Fruit fly (Drosophila melanogaster) whole organism, embryonic: ENCODE measurements around the gene Ptth.

Experiments used
- CG10366 ChIP-seq: fragments of 200-800 bp; sonication (Bioruptor generic); IDR thresholded peaks from 2 replicates; pipeline ENCODE4 v1.3.6; 2022; ENCODE audit warnings: missing biosample characterization, missing genetic modification characterization
- CG10543 ChIP-seq: fragments of 200-800 bp; sonication (Bioruptor generic); optimal IDR thresholded peaks from 3 replicates; lab custom pipeline; 2017; ENCODE audit warnings: missing biosample characterization, mild to moderate bottlenecking, missing genetic modification characterization, moderate library complexity
- CG11456 ChIP-seq: fragments of 200-800 bp; sonication (Bioruptor generic); IDR thresholded peaks from 3 replicates; pipeline ENCODE4 v1.3.6; 2022; ENCODE audit warnings: missing biosample characterization, missing genetic modification characterization
- CG11723 ChIP-seq: fragments of 200-800 bp; sonication (Bioruptor generic); optimal IDR thresholded peaks from 2 replicates; lab custom pipeline; 2017; ENCODE audit warnings: missing biosample characterization, mild to moderate bottlenecking, missing genetic modification characterization
- CG14860 ChIP-seq: fragments of 200-800 bp; sonication (Bioruptor generic); IDR thresholded peaks from 3 replicates; pipeline ENCODE4 v1.3.6; 2022; ENCODE audit warnings: missing biosample characterization, missing genetic modification characterization; ENCODE audit not compliant: partially characterized antibody
- CG16813 ChIP-seq: fragments of 200-800 bp; sonication (Bioruptor generic); IDR thresholded peaks from 3 replicates; pipeline ENCODE4 v1.3.6; 2022; ENCODE audit warnings: missing biosample characterization, missing genetic modification characterization; ENCODE audit not compliant: partially characterized antibody
- CG16815 ChIP-seq: fragments of 200-800 bp; sonication (Bioruptor generic); optimal IDR thresholded peaks from 3 replicates; lab custom pipeline; 2017; ENCODE audit warnings: missing biosample characterization, mild to moderate bottlenecking, missing genetic modification characterization
- CG2120 ChIP-seq: fragments of 200-800 bp; sonication (Bioruptor generic); optimal IDR thresholded peaks from 3 replicates; lab custom pipeline; 2016; ENCODE audit warnings: missing biosample characterization, missing genetic modification characterization
- CG3065 ChIP-seq: fragments of 200-800 bp; sonication (Bioruptor generic); optimal IDR thresholded peaks from 2 replicates; lab custom pipeline; 2016; ENCODE audit warnings: missing biosample characterization, missing genetic modification characterization
- CG31441 ChIP-seq: fragments of 200-800 bp; sonication (Bioruptor generic); IDR thresholded peaks from 2 replicates; pipeline ENCODE4 v1.3.6; 2022; ENCODE audit warnings: missing biosample characterization, missing genetic modification characterization
- CG34224 ChIP-seq: fragments of 200-800 bp; sonication (Bioruptor generic); IDR thresholded peaks from 3 replicates; pipeline ENCODE4 v1.3.6; 2022; ENCODE audit warnings: missing biosample characterization, missing genetic modification characterization; ENCODE audit not compliant: partially characterized antibody
- CG3838 ChIP-seq: fragments of 200-800 bp; sonication (Bioruptor generic); optimal IDR thresholded peaks from 3 replicates; lab custom pipeline; 2016; ENCODE audit warnings: missing biosample characterization, missing genetic modification characterization
- CG4424 ChIP-seq: fragments of 200-800 bp; sonication (Bioruptor generic); optimal IDR thresholded peaks from 3 replicates; lab custom pipeline; 2016; ENCODE audit warnings: missing biosample characterization, missing genetic modification characterization
- CG6683 ChIP-seq: fragments of 200-800 bp; sonication (Bioruptor generic); optimal IDR thresholded peaks from 2 replicates; lab custom pipeline; 2017; ENCODE audit warnings: missing biosample characterization, mild to moderate bottlenecking, missing genetic modification characterization, missing genetic modification reagents
- CG6854 ChIP-seq: fragments of 200-800 bp; sonication (Bioruptor generic); optimal IDR thresholded peaks from 3 replicates; lab custom pipeline; 2017; ENCODE audit warnings: missing biosample characterization, mild to moderate bottlenecking, missing genetic modification characterization
- CG7556 ChIP-seq: fragments of 200-800 bp; sonication (Bioruptor generic); optimal IDR thresholded peaks from 2 replicates; lab custom pipeline; 2017; ENCODE audit warnings: missing biosample characterization, mild to moderate bottlenecking, missing genetic modification characterization
- CG9797 ChIP-seq: fragments of 200-800 bp; sonication (Bioruptor generic); optimal IDR thresholded peaks from 3 replicates; lab custom pipeline; 2018; ENCODE audit warnings: missing biosample characterization, mild to moderate bottlenecking, missing genetic modification characterization
- Chrac-16 ChIP-seq: fragments of 200-800 bp; sonication (Bioruptor generic); optimal IDR thresholded peaks from 3 replicates; lab custom pipeline; 2016; ENCODE audit warnings: missing biosample characterization, missing genetic modification characterization
- Elba2 ChIP-seq: fragments of 200-800 bp; sonication (Bioruptor generic); optimal IDR thresholded peaks from 3 replicates; lab custom pipeline; 2016; ENCODE audit warnings: missing biosample characterization, missing genetic modification characterization
- Ets65A ChIP-seq: fragments of 200-800 bp; sonication (Bioruptor generic); peaks from one replicate; lab custom pipeline; 2016; ENCODE audit warnings: missing biosample characterization, missing genetic modification characterization
- Ets97D ChIP-seq: fragments of 200-800 bp; sonication (Bioruptor generic); optimal IDR thresholded peaks from 3 replicates; lab custom pipeline; 2016; ENCODE audit warnings: missing biosample characterization, missing genetic modification characterization
- GATAe ChIP-seq: fragments of 200-800 bp; sonication (Bioruptor generic); conservative IDR thresholded peaks from 2 replicates; pipeline ENCODE4 v1.3.6; 2022; ENCODE audit warnings: missing biosample characterization, missing genetic modification characterization
- HLH3B ChIP-seq: fragments of 200-800 bp; sonication (Bioruptor generic); IDR thresholded peaks from 2 replicates; pipeline ENCODE4 v1.3.6; 2022; ENCODE audit warnings: missing biosample characterization, missing genetic modification characterization
- HmgZ ChIP-seq: fragments of 200-800 bp; sonication (Bioruptor generic); optimal IDR thresholded peaks from 2 replicates; lab custom pipeline; 2018; ENCODE audit warnings: missing biosample characterization, mild to moderate bottlenecking, missing genetic modification characterization
- Kr ChIP-seq: fragments of 200-800 bp; sonication (Bioruptor generic); optimal IDR thresholded peaks from 2 replicates; lab custom pipeline; 2017; ENCODE audit warnings: missing biosample characterization, mild to moderate bottlenecking, missing genetic modification characterization
- Lhr ChIP-seq: fragments of 200-800 bp; sonication (Bioruptor generic); optimal IDR thresholded peaks from 3 replicates; lab custom pipeline; 2017; ENCODE audit warnings: mild to moderate bottlenecking, missing biosample characterization, missing genetic modification reagents, missing genetic modification characterization
- Sox100B ChIP-seq: fragments of 200-800 bp; sonication (Bioruptor generic); optimal IDR thresholded peaks from 3 replicates; lab custom pipeline; 2018; ENCODE audit warnings: missing biosample characterization, mild to moderate bottlenecking, missing genetic modification characterization
- Sox102F ChIP-seq: fragments of 200-800 bp; sonication (Bioruptor generic); optimal IDR thresholded peaks from 2 replicates; lab custom pipeline; 2018; ENCODE audit warnings: missing biosample characterization, mild to moderate bottlenecking, missing genetic modification characterization, moderate library complexity
- Sry-δ ChIP-seq: fragments of 200-800 bp; sonication (Bioruptor generic); optimal IDR thresholded peaks from 2 replicates; lab custom pipeline; 2016; ENCODE audit warnings: missing biosample characterization, missing genetic modification characterization
- aop ChIP-seq: fragments of 200-800 bp; sonication (Bioruptor generic); IDR thresholded peaks from 2 replicates; pipeline ENCODE4 v1.3.6; 2022; ENCODE audit warnings: missing biosample characterization, missing genetic modification characterization
- bcd ChIP-seq: fragments of 200-800 bp; sonication (Bioruptor generic); optimal IDR thresholded peaks from 2 replicates; lab custom pipeline; 2017; ENCODE audit warnings: missing biosample characterization, mild to moderate bottlenecking, missing genetic modification characterization
- dmrt11E ChIP-seq: fragments of 200-800 bp; sonication (Bioruptor generic); optimal IDR thresholded peaks from 3 replicates; lab custom pipeline; 2018; ENCODE audit warnings: missing biosample characterization, mild to moderate bottlenecking, missing genetic modification characterization, moderate library complexity
- fu2 ChIP-seq: fragments of 200-800 bp; sonication (Bioruptor generic); optimal IDR thresholded peaks from 2 replicates; lab custom pipeline; 2016; ENCODE audit warnings: missing biosample characterization, missing genetic modification characterization
- gcm ChIP-seq: fragments of 200-800 bp; sonication (Bioruptor generic); optimal IDR thresholded peaks from 2 replicates; lab custom pipeline; 2019; ENCODE audit warnings: missing biosample characterization, mild to moderate bottlenecking, missing genetic modification characterization, moderate library complexity
- gro ChIP-seq: fragments of 200-800 bp; sonication (Bioruptor generic); optimal IDR thresholded peaks from 2 replicates; lab custom pipeline; 2016; ENCODE audit warnings: missing biosample characterization, missing genetic modification characterization
- gsb ChIP-seq: fragments of 200-800 bp; sonication (Bioruptor generic); IDR thresholded peaks from 2 replicates; pipeline ENCODE4 v1.3.6; 2022; ENCODE audit warnings: missing biosample characterization, missing genetic modification characterization
- insv ChIP-seq, 2 experiments: fragments of 200-800 bp; sonication (Bioruptor generic); optimal IDR thresholded peaks; 3 replicates each; lab custom pipeline; 2016 to 2018; ENCODE audit warnings: missing biosample characterization in 2 of 2, missing genetic modification characterization in 2 of 2
- knrl ChIP-seq: fragments of 200-800 bp; sonication (Bioruptor generic); IDR thresholded peaks from 3 replicates; pipeline ENCODE4 v1.3.6; 2022; ENCODE audit warnings: missing biosample characterization, missing genetic modification characterization; ENCODE audit not compliant: partially characterized antibody
- mirr ChIP-seq: fragments of 200-800 bp; sonication (Bioruptor generic); optimal IDR thresholded peaks from 3 replicates; lab custom pipeline; 2018; ENCODE audit warnings: missing biosample characterization, mild to moderate bottlenecking, missing genetic modification characterization
- oc ChIP-seq: fragments of 200-800 bp; sonication (Bioruptor generic); optimal IDR thresholded peaks from 2 replicates; lab custom pipeline; 2018; ENCODE audit warnings: missing biosample characterization, mild to moderate bottlenecking, missing genetic modification characterization, moderate library complexity
- pb ChIP-seq: fragments of 200-800 bp; sonication (Bioruptor generic); optimal IDR thresholded peaks from 3 replicates; lab custom pipeline; 2016; ENCODE audit warnings: missing biosample characterization, missing genetic modification characterization
- peb ChIP-seq: fragments of 200-800 bp; sonication (Bioruptor generic); IDR thresholded peaks from 2 replicates; pipeline ENCODE4 v1.3.6; 2022; ENCODE audit warnings: missing biosample characterization, missing genetic modification characterization
- ranshi ChIP-seq: fragments of 200-800 bp; sonication (Bioruptor generic); IDR thresholded peaks from 2 replicates; pipeline ENCODE4 v1.3.6; 2022; ENCODE audit warnings: missing biosample characterization, missing genetic modification characterization
- run ChIP-seq: fragments of 200-800 bp; sonication (Bioruptor generic); optimal IDR thresholded peaks from 3 replicates; lab custom pipeline; 2018; ENCODE audit warnings: missing biosample characterization, mild to moderate bottlenecking, missing genetic modification characterization
- sc ChIP-seq, 3 experiments: fragments of >200 bp in 2 of 3; fragments of 200-800 bp in 1 of 3; sonication (Bioruptor generic) in 1 of 3; optimal IDR thresholded peaks; 2 replicates in 2 of 3; 3 replicates in 1 of 3; lab custom pipeline; 2017; ENCODE audit warnings: mild to moderate bottlenecking in 1 of 3, missing biosample characterization in 1 of 3, missing genetic modification characterization in 1 of 3, missing genetic modification reagents in 1 of 3
- sens ChIP-seq: fragments of 200-800 bp; sonication (Bioruptor generic); peaks from one replicate; lab custom pipeline; 2016; ENCODE audit warnings: missing biosample characterization, missing genetic modification characterization
- sob ChIP-seq: fragments of 200-800 bp; sonication (Bioruptor generic); IDR thresholded peaks from 2 replicates; pipeline ENCODE4 v1.3.6; 2022; ENCODE audit warnings: missing biosample characterization, missing genetic modification characterization
- stwl ChIP-seq: fragments of 200-800 bp; sonication (Bioruptor generic); optimal IDR thresholded peaks from 3 replicates; lab custom pipeline; 2018; ENCODE audit warnings: missing biosample characterization, mild to moderate bottlenecking, missing genetic modification characterization, moderate library complexity
- twi ChIP-seq: fragments of 200-800 bp; optimal IDR thresholded peaks from 2 replicates; lab custom pipeline; 2019; ENCODE audit warnings: missing biosample characterization, mild to moderate bottlenecking, missing genetic modification characterization, moderate library complexity
- unpg ChIP-seq: fragments of 200-800 bp; sonication (Bioruptor generic); optimal IDR thresholded peaks from 3 replicates; lab custom pipeline; 2018; ENCODE audit warnings: missing biosample characterization, mild to moderate bottlenecking, missing genetic modification characterization, moderate library complexity
- zfh1 ChIP-seq: fragments of 200-800 bp; sonication (Bioruptor generic); IDR thresholded peaks from 3 replicates; pipeline ENCODE4 v1.3.6; 2022; ENCODE audit warnings: missing biosample characterization, missing genetic modification characterization

The Ptth gene

DNA sequence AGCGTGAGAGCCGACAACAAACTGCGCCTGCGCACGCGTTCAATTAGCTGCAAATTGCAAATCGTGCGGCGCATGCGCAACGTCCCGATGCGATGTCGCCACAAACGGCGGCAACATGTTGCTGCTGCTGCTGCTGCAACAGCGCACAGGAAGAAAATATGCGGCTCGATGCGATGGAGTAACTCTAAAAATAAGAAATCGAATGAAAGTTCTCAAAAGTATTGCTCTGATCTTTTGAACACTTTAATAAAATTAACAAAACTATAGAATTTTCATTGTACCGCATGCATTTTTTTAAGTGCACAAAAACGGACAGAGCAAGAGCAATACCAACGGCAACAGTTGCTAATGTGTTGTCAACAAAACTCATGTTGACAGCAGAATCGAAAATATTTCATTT lies 29.5 kb upstream of the Ptth start (continued):
- peak; percentile 26; the same call in 1 of the 2 replicates for TF ChIP-seq CG10366 (GFP tag; lab: Robert Waterston, UW)
- no peak for TF ChIP-seq pb
- peak; percentile 77 for TF ChIP-seq dmrt11E (tag; lab: Kevin White, UChicago)
- TF ChIP-seq peb (GFP tag; lab: Robert Waterston, UW) = peak; percentile 71
- TF ChIP-seq run (tag; lab: Kevin White, UChicago) = no peak
- TF ChIP-seq Sox100B (GFP tag; lab: Kevin White, UChicago) = no peak
- no peak for TF ChIP-seq CG14860
- no peak for TF ChIP-seq CG34224 (GFP tag; lab: Robert Waterston, UW)
- TF ChIP-seq Elba2 (GFP tag; lab: Kevin White, UChicago) = peak; percentile 11
- TF ChIP-seq CG9797 (GFP tag; lab: Kevin White, UChicago) = no peak
- no peak for TF ChIP-seq sob (GFP tag; lab: Robert Waterston, UW)
- no peak for TF ChIP-seq oc
- TF ChIP-seq CG6683 = no peak
- TF ChIP-seq stwl = no peak
- no peak for TF ChIP-seq CG7556 (GFP tag; lab: Kevin White, UChicago)
- TF ChIP-seq Sox102F (GFP tag; lab: Kevin White, UChicago) = peak; percentile 48
- TF ChIP-seq CG2120 (GFP tag; lab: Kevin White, UChicago) = no peak
- no peak for TF ChIP-seq Sry-δ (GFP tag; lab: Kevin White, UChicago)
- TF ChIP-seq bcd (GFP tag; lab: Kevin White, UChicago) = no peak
- peak; percentile 29 for TF ChIP-seq CG4424 (GFP tag; lab: Kevin White, UChicago)
- TF ChIP-seq CG3838 = no peak
- no peak for TF ChIP-seq CG3065 (GFP tag; lab: Kevin White, UChicago)
- TF ChIP-seq GATAe (GFP tag; lab: Robert Waterston, UW) = no peak
- TF ChIP-seq gcm (GFP tag; lab: Kevin White, UChicago) = no peak
- TF ChIP-seq aop (GFP tag; lab: Robert Waterston, UW) = no peak
- TF ChIP-seq knrl = no peak
- 0 out of 2 replicates have a peak, but pooled peaks have one; percentile 15 for TF ChIP-seq HLH3B
- TF ChIP-seq fu2 (GFP tag; lab: Kevin White, UChicago) = no peak
- TF ChIP-seq Ets97D = no peak
- no peak for TF ChIP-seq CG11723 (GFP tag; lab: Kevin White, UChicago)
- TF ChIP-seq CG10543 (GFP tag; lab: Kevin White, UChicago) = no peak
- peak; percentile 67 for TF ChIP-seq CG16815
- TF ChIP-seq sc (optimal IDR thresholded peaks at IDR 0.05; lab: Kevin White, UChicago) = no peak
- TF ChIP-seq sc (GFP tag; optimal IDR thresholded peaks at IDR 0.05; lab: Kevin White, UChicago) = peak; percentile 41
- no peak for TF ChIP-seq HmgZ (tag; lab: Kevin White, UChicago)
- no peak for TF ChIP-seq Ets65A (GFP tag; lab: Kevin White, UChicago)
- TF ChIP-seq zfh1 (GFP tag; lab: Robert Waterston, UW) = peak; percentile 73
- TF ChIP-seq gro (GFP tag; lab: Kevin White, UChicago) = no peak
- no peak for TF ChIP-seq unpg (GFP tag; lab: Kevin White, UChicago)
- no peak for TF ChIP-seq insv (GFP tag; optimal IDR thresholded peaks at IDR 0.05; lab: Kevin White, UChicago)
- no peak for TF ChIP-seq CG6854 (GFP tag; lab: Kevin White, UChicago)
- TF ChIP-seq CG16813 (GFP tag; lab: Robert Waterston, UW) = no peak
- TF ChIP-seq CG11456 (GFP tag; lab: Robert Waterston, UW) = no peak
- TF ChIP-seq twi (tag; lab: Kevin White, UChicago) = no peak
- no peak for TF ChIP-seq mirr (GFP tag; lab: Kevin White, UChicago)
- no peak for TF ChIP-seq ranshi (GFP tag; lab: Robert Waterston, UW)
- no peak for TF ChIP-seq Lhr (GFP tag; lab: Kevin White, UChicago)
- TF ChIP-seq CG31441 = peak; percentile 40; the same call in 1 of the 2 replicates
- no peak for TF ChIP-seq Kr (GFP tag; lab: Kevin White, UChicago)
- TF ChIP-seq gsb (GFP tag; lab: Robert Waterston, UW) = no peak
- TF ChIP-seq sens (GFP tag; lab: Kevin White, UChicago) = peak; percentile 75
- peak; percentile 63 for TF ChIP-seq Chrac-16 (GFP tag; lab: Kevin White, UChicago)
